Fruit fly (Drosophila melanogaster) whole organism, larva: ENCODE results near the gene aub.

Experiments
- noc ChIP-seq: fragments of 200-800 bp; sonication (Bioruptor generic); optimal IDR thresholded peaks from 3 replicates; lab custom pipeline; 2019; ENCODE audit warnings: missing biosample characterization, mild to moderate bottlenecking, missing genetic modification characterization, moderate library complexity

aub gene

DNA sequence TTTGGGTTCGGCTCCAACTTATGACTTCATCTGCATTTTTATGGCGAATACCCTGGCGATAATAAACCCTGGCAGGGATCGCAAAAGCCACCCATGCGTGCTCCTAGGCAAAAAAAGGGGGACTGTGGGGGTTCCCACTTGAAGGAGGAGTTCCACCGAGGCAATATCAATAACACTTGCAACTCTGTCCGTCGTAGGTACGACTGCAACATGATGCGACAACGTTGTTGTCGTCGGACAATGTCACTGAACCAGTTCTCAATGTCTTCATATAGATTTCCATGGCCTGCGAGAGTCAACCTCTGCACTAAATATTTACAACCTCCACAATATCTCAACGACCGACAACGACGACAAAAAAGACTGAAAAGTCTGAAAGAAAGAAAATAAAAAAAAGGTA, 25.9 kb upstream of the aub start:
- TF ChIP-seq noc (tag; lab: Kevin White, UChicago), result no peak

DNA sequence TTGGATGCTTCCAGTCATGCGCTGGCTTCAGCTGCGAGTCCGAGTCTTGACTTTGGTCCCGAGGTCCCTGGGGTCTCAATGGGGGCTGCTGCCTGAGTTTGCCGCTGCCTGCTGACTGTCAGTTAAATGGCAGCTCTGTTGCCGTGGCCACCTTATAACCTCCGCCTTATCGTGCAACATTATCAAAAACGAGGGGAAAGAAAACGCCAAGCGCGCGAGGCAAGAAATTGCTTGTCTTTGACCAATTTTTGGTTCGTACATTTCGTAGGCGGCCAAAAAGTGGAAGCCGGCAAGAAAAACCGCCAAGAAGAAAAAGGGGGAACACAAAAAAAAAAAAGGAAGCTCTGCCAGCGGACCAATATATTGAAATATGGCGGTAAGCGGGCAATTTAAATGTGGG, 22.6 kb upstream of the aub start:
- TF ChIP-seq noc (tag; lab: Kevin White, UChicago), result no peak

DNA sequence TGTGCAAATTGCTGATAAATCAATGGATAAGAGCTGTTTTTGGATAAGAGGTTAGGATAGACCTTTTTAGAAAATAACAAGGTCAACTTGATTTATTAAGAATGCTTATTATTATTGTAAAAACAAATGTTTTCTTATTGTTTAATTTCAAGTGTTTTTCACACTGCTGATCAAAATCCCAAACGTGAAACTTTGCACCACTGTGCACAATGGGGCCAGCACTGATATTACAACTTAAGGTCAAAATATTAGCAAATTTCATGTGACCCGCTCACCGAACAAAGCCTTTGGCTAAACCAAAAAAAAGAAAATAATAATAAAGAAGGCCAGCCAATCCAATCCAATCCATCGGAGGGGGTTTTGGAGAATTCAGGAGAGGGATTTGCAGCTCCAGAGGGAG, 21.5 kb upstream of the aub start:
- no peak for TF ChIP-seq noc (tag; lab: Kevin White, UChicago)

dm6 chr2L:11021606-11022005, 20.3 kb upstream of the aub start:
- TF ChIP-seq noc (tag; lab: Kevin White, UChicago), result no peak

- TF ChIP-seq noc (tag; lab: Kevin White, UChicago), result no peak
These were observed 15.4 kb upstream of the aub start, which contains the start of gene CG14913 for dm6 chr2L:11016695-11017094. CG14913 (plus strand) TSS chr2L:11016995.

DNA sequence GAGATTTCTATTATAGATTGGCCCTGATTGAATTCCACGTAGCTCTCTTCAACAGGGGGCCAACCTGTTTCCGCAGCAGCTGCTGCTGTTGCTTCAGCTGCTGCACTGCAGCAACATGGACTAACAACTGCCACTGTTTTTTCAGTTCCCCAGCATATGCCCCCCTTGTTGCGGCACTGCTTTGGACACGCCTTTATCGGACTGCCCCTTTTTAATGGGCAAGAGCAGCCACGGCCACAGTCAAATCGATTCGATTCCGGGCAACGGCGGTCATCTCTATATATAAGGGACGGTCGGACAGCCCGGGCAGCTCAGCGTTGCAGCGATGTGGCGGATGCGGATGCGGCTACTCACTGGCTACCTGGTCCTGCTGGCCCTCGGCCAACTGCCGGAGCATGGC, 14.0 kb upstream of the aub start, which contains the start of gene Acp32CD:
Gene Acp32CD (plus strand): TSS at position 301 of the 400 bp plus-strand sequence.
- TF ChIP-seq noc (tag; lab: Kevin White, UChicago), result no peak

dm6 chr2L:11014671-11015070, 13.4 kb upstream of the aub start:
- TF ChIP-seq noc (tag; lab: Kevin White, UChicago), result no peak

DNA sequence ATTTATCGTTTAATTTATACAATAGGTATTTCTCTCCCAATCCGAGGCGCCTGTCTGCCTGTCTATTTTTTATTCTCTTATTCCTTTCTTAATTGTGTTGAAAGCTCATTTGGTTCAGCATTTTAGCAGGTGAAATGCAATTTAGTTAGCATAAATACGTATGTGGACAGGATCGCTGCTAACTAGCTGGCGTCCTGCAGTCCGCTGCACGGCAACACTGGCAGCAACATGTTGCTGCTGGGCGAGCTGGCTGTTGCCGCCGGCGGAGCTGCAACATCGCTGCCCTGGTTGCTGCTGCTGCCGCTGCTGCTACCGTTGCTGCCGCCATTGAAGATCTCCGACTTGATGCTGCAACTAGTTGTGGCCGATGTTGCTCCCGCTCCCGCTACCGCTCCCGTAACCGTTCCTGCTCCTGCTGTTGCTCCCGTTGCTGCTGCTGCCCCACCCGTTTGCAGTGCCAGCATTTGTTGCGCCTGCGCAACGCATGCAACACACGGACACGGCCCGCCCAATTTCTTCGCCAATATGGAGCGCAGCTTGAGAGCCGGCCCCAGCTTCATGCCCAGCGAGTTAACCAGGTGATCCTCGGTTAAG, 12.8 kb upstream of the aub start:
- TF ChIP-seq noc (tag; lab: Kevin White, UChicago), result no peak

dm6 chr2L:11010999-11011398, 9.7 kb upstream of the aub start, which contains the start of the genes Art8 and dUTPase:
Art8 (minus strand) TSS chr2L:11011086.
dUTPase (plus strand) TSS chr2L:11011312.
- peak; percentile 46 for TF ChIP-seq noc (tag; lab: Kevin White, UChicago)

dm6 chr2L:11004674-11005045, 3.4 kb upstream of the aub start, which contains the start of gene Nup154:
Nup154 (plus strand) TSS chr2L:11004820.
- no peak for TF ChIP-seq noc (tag; lab: Kevin White, UChicago)

- no peak for TF ChIP-seq noc (tag; lab: Kevin White, UChicago)
These were observed 2.8 kb upstream of the aub start, which contains the start of gene RpL9 for dm6 chr2L:11003925-11004673. RpL9 (minus strand) TSS chr2L:11004189.

DNA sequence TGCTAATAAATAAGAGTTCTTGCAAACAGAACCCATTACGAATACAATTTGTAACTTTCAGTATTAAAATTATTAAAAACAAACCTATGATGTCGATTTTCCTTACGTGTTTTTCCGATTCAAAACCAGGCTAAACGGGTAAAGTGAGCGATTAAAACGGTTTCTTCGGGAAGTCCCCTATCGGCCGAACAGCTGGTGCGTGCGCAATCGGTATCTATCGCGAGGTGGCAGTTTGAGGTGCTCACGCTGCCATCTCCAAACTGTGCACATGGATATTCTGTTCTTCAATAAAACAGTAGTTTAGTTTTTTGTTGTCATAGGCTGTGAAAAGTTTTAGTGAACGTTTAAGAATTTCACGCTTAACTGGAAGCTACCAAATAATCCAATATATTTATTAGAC, 12.1 kb downstream of the aub start, which contains the start of gene TTLL4A:
Gene TTLL4A (plus strand): TSS at position 240 of the 400 bp plus-strand sequence.
- TF ChIP-seq noc (tag; lab: Kevin White, UChicago), result no peak

dm6 chr2L:10988026-10988425, 13.2 kb downstream of the aub start:
- TF ChIP-seq noc (tag; lab: Kevin White, UChicago), result no peak

- TF ChIP-seq noc (tag; lab: Kevin White, UChicago), result no peak
These were observed 13.9 kb downstream of the aub start, which contains the start of the genes piwi and CG12253 for dm6 chr2L:10987370-10987853. piwi (minus strand) TSS chr2L:10987420. CG12253 (plus strand) TSS chr2L:10987806.

DNA sequence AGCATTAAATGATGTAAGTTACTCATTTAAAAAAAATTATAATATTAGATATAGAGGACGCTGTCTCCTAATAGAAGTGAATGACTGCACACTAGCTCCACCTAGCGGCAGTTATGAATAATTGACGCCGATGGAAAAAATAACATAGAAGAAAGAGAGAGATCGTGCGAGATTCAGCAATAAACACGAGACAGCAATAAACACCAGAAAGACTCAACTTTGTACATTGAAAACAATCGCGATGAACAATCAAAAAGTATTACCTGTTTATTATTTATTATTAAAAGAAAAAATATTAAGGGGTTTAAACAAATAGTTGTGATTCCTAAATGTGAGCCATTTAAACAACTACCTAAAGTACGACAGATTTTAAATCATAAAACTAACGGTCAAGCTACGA, 15.1 kb downstream of the aub start:
- TF ChIP-seq noc (tag; lab: Kevin White, UChicago), result no peak

DNA sequence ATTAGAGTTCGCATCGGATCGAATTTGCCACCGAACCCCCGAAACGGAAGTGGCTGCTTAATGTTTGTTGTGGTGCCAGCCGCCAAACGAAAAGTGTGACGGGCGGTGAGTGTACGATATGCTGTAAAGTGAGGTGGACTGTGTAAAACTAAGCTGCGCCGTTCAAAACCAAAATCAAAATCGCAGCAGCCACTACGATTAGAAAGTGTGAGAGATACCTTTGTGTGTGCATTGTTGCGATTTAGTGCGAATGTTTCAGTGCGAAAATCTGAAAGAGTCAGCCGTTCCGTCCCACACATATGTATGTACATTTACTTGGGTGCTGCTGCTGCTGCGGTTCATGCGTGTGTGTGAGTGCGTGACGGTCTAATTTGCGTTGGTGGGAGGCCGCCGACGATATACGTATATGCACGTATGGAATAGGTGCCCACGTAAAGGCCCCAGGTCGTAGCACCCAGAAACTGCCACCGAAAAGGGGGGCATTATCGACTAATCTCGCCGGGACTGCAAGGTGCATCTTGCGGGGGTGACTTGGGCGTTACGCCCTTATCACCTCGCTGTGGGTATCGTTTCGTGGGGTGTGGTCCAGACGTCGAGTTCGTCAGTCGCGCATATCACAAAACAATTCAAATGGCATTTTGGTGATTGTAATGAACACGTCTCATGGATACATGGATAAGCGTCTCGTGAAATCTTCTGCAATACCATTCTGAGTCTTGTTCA, 24.3 kb downstream of the aub start:
- no peak for TF ChIP-seq noc (tag; lab: Kevin White, UChicago)
